Worm (Caenorhabditis elegans) whole organism, young adult: ENCODE measurements around the gene srlf-35.

ENCODE experiments used
- B0261.1 ChIP-seq: sonication (generic microtip); optimal IDR thresholded peaks from 2 replicates; lab custom pipeline; 2016; ENCODE audit warnings: mild to moderate bottlenecking, missing genetic modification characterization, moderate library complexity, missing compliant biosample characterization
- B0336.3 ChIP-seq: fragments of 200-800 bp; sonication (Bioruptor generic); IDR thresholded peaks from 2 replicates; pipeline ENCODE4 v1.3.6; 2022; ENCODE audit warnings: missing genetic modification characterization, missing compliant biosample characterization
- C17E4.6 ChIP-seq: fragments of 200-800 bp; sonication (Bioruptor generic); IDR thresholded peaks from 2 replicates; pipeline ENCODE4 v1.3.6; 2022; ENCODE audit warnings: missing genetic modification reagents, missing genetic modification characterization, missing compliant biosample characterization
- ZK185.1 ChIP-seq: sonication (generic microtip); optimal IDR thresholded peaks from 2 replicates; lab custom pipeline; 2016; ENCODE audit warnings: mild to moderate bottlenecking, missing genetic modification characterization, missing compliant biosample characterization; ENCODE audit not compliant: poor library complexity, severe bottlenecking
- aptf-2 ChIP-seq: fragments of 200-800 bp; sonication (Bioruptor generic); conservative IDR thresholded peaks from 2 replicates; pipeline ENCODE4 v1.3.6; 2022; ENCODE audit warnings: missing genetic modification reagents, missing genetic modification characterization, missing compliant biosample characterization
- aptf-3 ChIP-seq: fragments of 200-800 bp; sonication (Bioruptor generic); IDR thresholded peaks from 2 replicates; pipeline ENCODE4 v1.3.6; 2022; ENCODE audit warnings: missing genetic modification characterization, missing compliant biosample characterization
- atf-7 ChIP-seq: sonication (generic microtip); optimal IDR thresholded peaks from 2 replicates; lab custom pipeline; 2017; ENCODE audit warnings: mild to moderate bottlenecking, missing genetic modification characterization, missing compliant biosample characterization
- attf-3 ChIP-seq: fragments of 200-800 bp; sonication (Bioruptor generic); conservative IDR thresholded peaks from 2 replicates; pipeline ENCODE4 v1.3.6; 2022; ENCODE audit warnings: missing genetic modification reagents, missing genetic modification characterization, missing compliant biosample characterization
- attf-5 ChIP-seq: fragments of 200-800 bp; sonication (Bioruptor generic); optimal IDR thresholded peaks from 2 replicates; lab custom pipeline; 2018; ENCODE audit warnings: mild to moderate bottlenecking, missing genetic modification characterization, missing compliant biosample characterization
- ceh-40 ChIP-seq: fragments of 200-800 bp; sonication (Bioruptor generic); IDR thresholded peaks from 2 replicates; pipeline ENCODE4 v1.3.6; 2022; ENCODE audit warnings: missing genetic modification characterization, missing compliant biosample characterization
- ceh-58 ChIP-seq: fragments of 200-800 bp; sonication (Bioruptor generic); IDR thresholded peaks from 2 replicates; pipeline ENCODE4 v1.3.6; 2022; ENCODE audit warnings: missing genetic modification characterization, missing compliant biosample characterization
- dox-1 ChIP-seq: fragments of 200-800 bp; sonication (Bioruptor generic); IDR thresholded peaks from 2 replicates; pipeline ENCODE4 v1.3.6; 2022; ENCODE audit warnings: missing genetic modification reagents, missing genetic modification characterization, missing compliant biosample characterization
- egl-18 ChIP-seq: fragments of 200-800 bp; sonication (Bioruptor generic); IDR thresholded peaks from 2 replicates; pipeline ENCODE4 v1.3.6; 2022; ENCODE audit warnings: missing genetic modification reagents, missing genetic modification characterization, missing compliant biosample characterization
- hmg-1.2 ChIP-seq: fragments of 200-800 bp; sonication (Bioruptor generic); IDR thresholded peaks from 2 replicates; pipeline ENCODE4 v1.3.6; 2022; ENCODE audit warnings: missing genetic modification reagents, missing genetic modification characterization, missing compliant biosample characterization
- lag-1 ChIP-seq: fragments of 200-800 bp; sonication (Bioruptor generic); IDR thresholded peaks from 2 replicates; pipeline ENCODE4 v1.3.6; 2022; ENCODE audit warnings: missing genetic modification reagents, missing genetic modification characterization, missing compliant biosample characterization
- let-526 ChIP-seq: fragments of 200-800 bp; sonication (Bioruptor generic); IDR thresholded peaks from 2 replicates; pipeline ENCODE4 v1.3.6; 2022; ENCODE audit warnings: missing genetic modification reagents, missing genetic modification characterization, missing compliant biosample characterization
- lir-1 ChIP-seq: fragments of 200-800 bp; sonication (Bioruptor generic); conservative IDR thresholded peaks from 2 replicates; pipeline ENCODE4 v1.3.6; 2022; ENCODE audit warnings: missing genetic modification reagents, missing genetic modification characterization, missing compliant biosample characterization
- lsl-1 ChIP-seq: fragments of 200-800 bp; sonication (Bioruptor generic); optimal IDR thresholded peaks from 2 replicates; lab custom pipeline; 2018; ENCODE audit warnings: mild to moderate bottlenecking, missing genetic modification characterization, moderate library complexity, missing compliant biosample characterization
- lsy-27 ChIP-seq: sonication (generic microtip); optimal IDR thresholded peaks from 2 replicates; lab custom pipeline; 2017; ENCODE audit warnings: missing genetic modification characterization, mild to moderate bottlenecking, missing compliant biosample characterization, antibody characterized with exemption, missing genotype, borderline replicate concordance; ENCODE audit not compliant: insufficient read depth
- madf-3 ChIP-seq: fragments of 200-800 bp; sonication (Bioruptor generic); IDR thresholded peaks from 2 replicates; pipeline ENCODE4 v1.3.6; 2022; ENCODE audit warnings: missing genetic modification reagents, missing genetic modification characterization, missing compliant biosample characterization
- mes-4 ChIP-seq: sonication (generic microtip); optimal IDR thresholded peaks from 2 replicates; lab custom pipeline; 2016; ENCODE audit warnings: missing genotype, missing genetic modification characterization, missing compliant biosample characterization
- nfya-2 ChIP-seq: fragments of 200-800 bp; sonication (Bioruptor generic); IDR thresholded peaks from 2 replicates; pipeline ENCODE4 v1.3.6; 2022; ENCODE audit warnings: missing genetic modification reagents, missing genetic modification characterization, missing compliant biosample characterization
- nhr-80 ChIP-seq: sonication (generic microtip); optimal IDR thresholded peaks from 2 replicates; lab custom pipeline; 2016; ENCODE audit warnings: missing genetic modification characterization, missing compliant biosample characterization
- pbrm-1 ChIP-seq: fragments of 200-800 bp; sonication (Bioruptor generic); IDR thresholded peaks from 2 replicates; pipeline ENCODE4 v1.3.6; 2022; ENCODE audit warnings: missing genetic modification reagents, missing genetic modification characterization, missing compliant biosample characterization
- pha-4 ChIP-seq: fragments of 150-350 bp; sonication (generic microtip); optimal IDR thresholded peaks from 2 replicates; lab custom pipeline; 2014; ENCODE audit warnings: missing biosample characterization, missing genetic modification reagents, missing genetic modification characterization
- snpc-1.1 ChIP-seq: sonication (generic microtip); optimal IDR thresholded peaks from 2 replicates; lab custom pipeline; 2017; ENCODE audit warnings: missing genetic modification characterization, mild to moderate bottlenecking, missing compliant biosample characterization, antibody characterized with exemption, moderate library complexity, missing genotype, missing genetic modification reagents; ENCODE audit not compliant: insufficient read depth
- snpc-4 ChIP-seq, 5 experiments: fragments of 150-350 bp in 1 of 5; sonication (generic microtip) in 4 of 5; optimal IDR thresholded peaks; 2 replicates each; lab custom pipeline; 2014 to 2018; ENCODE audit warnings: missing genetic modification characterization in 5 of 5, missing biosample characterization in 3 of 5, antibody characterized with exemption in 2 of 5, mild to moderate bottlenecking in 2 of 5, missing compliant biosample characterization in 2 of 5, missing genotype in 2 of 5, moderate library complexity in 2 of 5, missing genetic modification reagents in 1 of 5
- tbp1 ChIP-seq: fragments of 200-800 bp; sonication (Bioruptor generic); optimal IDR thresholded peaks from 2 replicates; lab custom pipeline; 2018; ENCODE audit warnings: mild to moderate bottlenecking, missing genetic modification characterization, missing compliant biosample characterization
- tlf-1 ChIP-seq: fragments of 200-800 bp; sonication (Bioruptor generic); optimal IDR thresholded peaks from 2 replicates; lab custom pipeline; 2018; ENCODE audit warnings: mild to moderate bottlenecking, missing genetic modification characterization, missing compliant biosample characterization
- unc-130 ChIP-seq: sonication (generic microtip); optimal IDR thresholded peaks from 2 replicates; lab custom pipeline; 2016; ENCODE audit warnings: missing genetic modification reagents, missing genetic modification characterization, missing compliant biosample characterization
- zfh-2 ChIP-seq: fragments of 200-800 bp; sonication (Bioruptor generic); conservative IDR thresholded peaks from 2 replicates; pipeline ENCODE4 v1.3.6; 2022; ENCODE audit warnings: missing genetic modification reagents, missing genetic modification characterization, missing compliant biosample characterization
- ztf-28 ChIP-seq: fragments of 200-800 bp; sonication (Bioruptor generic); IDR thresholded peaks from 2 replicates; pipeline ENCODE4 v1.3.6; 2022; ENCODE audit warnings: missing genetic modification reagents, missing genetic modification characterization, missing compliant biosample characterization
- ztf-6 ChIP-seq: fragments of 200-800 bp; sonication (Bioruptor generic); IDR thresholded peaks from 2 replicates; pipeline ENCODE4 v1.3.6; 2022; ENCODE audit warnings: missing genetic modification reagents, missing genetic modification characterization, missing compliant biosample characterization

The srlf-35 gene

ce11 chrV:525040-525439, 21.2 kb downstream of the srlf-35 start, which contains the start of gene R11G11.16:
R11G11.16 (minus strand) TSS chrV:525140.
- TF ChIP-seq unc-130 (GFP tag; lab: Kevin White, UChicago), result no peak
- TF ChIP-seq ZK185.1 (tag; lab: Kevin White, UChicago), result no peak
- no peak for TF ChIP-seq madf-3 (GFP tag; lab: Robert Waterston, UW)
- no peak for TF ChIP-seq lsy-27 (tag; lab: Kevin White, UChicago)
- no peak for TF ChIP-seq attf-3 (GFP tag; lab: Robert Waterston, UW)
- no peak for TF ChIP-seq pha-4
- no peak for TF ChIP-seq snpc-1.1 (tag; lab: Kevin White, UChicago)
- no peak for TF ChIP-seq let-526 (GFP tag; lab: Robert Waterston, UW)

ce11 chrV:527602-528001, 23.8 kb downstream of the srlf-35 start, which contains the start of gene srw-108:
srw-108 (plus strand) TSS chrV:527902.
- no peak for TF ChIP-seq pbrm-1 (GFP tag; lab: Robert Waterston, UW)
- no peak for TF ChIP-seq tlf-1
- no peak for TF ChIP-seq egl-18 (GFP tag; lab: Robert Waterston, UW)
- TF ChIP-seq ztf-6 (GFP tag; lab: Robert Waterston, UW), result no peak
- TF ChIP-seq zfh-2, result no peak
- no peak for TF ChIP-seq lir-1
- no peak for TF ChIP-seq let-526 (GFP tag; lab: Robert Waterston, UW)
- no peak for TF ChIP-seq aptf-2 (GFP tag; lab: Robert Waterston, UW)
- TF ChIP-seq ceh-58 (GFP tag; lab: Robert Waterston, UW), result no peak
- no peak for TF ChIP-seq lag-1
- TF ChIP-seq nfya-2 (GFP tag; lab: Robert Waterston, UW), result no peak
- no peak for TF ChIP-seq attf-3 (GFP tag; lab: Robert Waterston, UW)
- TF ChIP-seq ztf-28 (GFP tag; lab: Robert Waterston, UW), result no peak
- no peak for TF ChIP-seq B0336.3 (GFP tag; lab: Robert Waterston, UW)
- no peak for TF ChIP-seq mes-4 (tag; lab: Kevin White, UChicago)
- no peak for TF ChIP-seq lsl-1 (GFP tag; lab: Kevin White, UChicago)
- TF ChIP-seq aptf-3 (GFP tag; lab: Robert Waterston, UW), result no peak

ce11 chrV:532046-532445, 28.2 kb downstream of the srlf-35 start, which contains the start of gene nhr-58:
nhr-58 (plus strand) TSS chrV:532259.
- TF ChIP-seq attf-5 (GFP tag; lab: Kevin White, UChicago), result peak; percentile 59
- peak; percentile 15 for TF ChIP-seq ZK185.1 (tag; lab: Kevin White, UChicago)
- peak; percentile 37; the same call in 1 of the 2 replicates for TF ChIP-seq hmg-1.2 (GFP tag; lab: Robert Waterston, UW)
- TF ChIP-seq B0261.1 (tag; lab: Kevin White, UChicago), result no peak
- peak; percentile 79 for TF ChIP-seq nhr-80 (tag; lab: Kevin White, UChicago)
- TF ChIP-seq ceh-40 (GFP tag; lab: Robert Waterston, UW), result 0 out of 2 replicates have a peak, but pooled peaks have one; percentile 14
- peak; percentile 1 for TF ChIP-seq tbp1 (GFP tag; lab: Kevin White, UChicago)
- TF ChIP-seq C17E4.6 (GFP tag; lab: Robert Waterston, UW), result no peak
- TF ChIP-seq atf-7, result peak; percentile 36
- 0 out of 2 replicates have a peak, but pooled peaks have one; percentile 16 for TF ChIP-seq dox-1 (GFP tag; lab: Robert Waterston, UW)
- no peak for TF ChIP-seq snpc-4 (GFP tag; optimal IDR thresholded peaks at IDR 0.05; lab: Kevin White, UChicago)
- TF ChIP-seq snpc-4 (tag; optimal IDR thresholded peaks at IDR 0.05; lab: Kevin White, UChicago), result peak in 1 of 4 experiments; percentile 6
- TF ChIP-seq pha-4, result peak; percentile 87
- no peak for TF ChIP-seq pbrm-1 (GFP tag; lab: Robert Waterston, UW)
